Fruit fly (Drosophila melanogaster): Measurements from ENCODE around the gene Prps.

- TF ChIP-seq CG2889 (GFP tag; IDR thresholded peaks at IDR 0.05) (0 out of 3 replicates have a peak, but pooled peaks have one; percentile 24), CG7928 (GFP tag; optimal IDR thresholded peaks at IDR 0.05) (peak; percentile 42)
Observed at dm6 chr3L:9718929-9719328, 22.4 kb upstream of the Prps start, which contains the start of the genes CG18178 and CG14174.

Data from whole organism, embryonic.